Fruit fly (Drosophila melanogaster): ENCODE results near the gene CG12237.

CG12237 gene

dm6 chrX:19651757-19652419 lies 9.2 kb upstream of the CG12237 start, which contains the start of the genes Ranbp21 and Elys (continued):
- TF ChIP-seq Scr (GFP tag; IDR thresholded peaks at IDR 0.05; ENCODE audit: partially characterized antibody) (peak; percentile 50), NFAT (GFP tag; IDR thresholded peaks at IDR 0.05) (0 out of 2 replicates have a peak, but pooled peaks have one; percentile 15), Bgb (GFP tag; IDR thresholded peaks at IDR 0.05; ENCODE audit: partially characterized antibody) (peak; percentile 31; the same call in 1 of the 2 replicates), H15 (GFP tag; IDR thresholded peaks at IDR 0.05) (peak; percentile 46; the same call in 1 of the 3 replicates), MESR4 (GFP tag; optimal IDR thresholded peaks at IDR 0.05) (peak; percentile 34), CG11398 (GFP tag; optimal IDR thresholded peaks at IDR 0.05) (peak; percentile 48), Hmr (GFP tag; optimal IDR thresholded peaks at IDR 0.05) (no peak), CG16813 (GFP tag; IDR thresholded peaks at IDR 0.05; ENCODE audit: partially characterized antibody) (0 out of 3 replicates have a peak, but pooled peaks have one; percentile 56), Pdp1 (GFP tag; optimal IDR thresholded peaks at IDR 0.05) (peak; percentile 44 to 61), stc (GFP tag; IDR thresholded peaks at IDR 0.05) (peak; percentile 47; the same call in 1 of the 2 replicates), Chrac-16 (GFP tag; optimal IDR thresholded peaks at IDR 0.05) (peak; percentile 71), gfzf (GFP tag; optimal IDR thresholded peaks at IDR 0.05) (peak; percentile 28), grn (GFP tag; optimal IDR thresholded peaks at IDR 0.05) (no peak), CG32532 (GFP tag; IDR thresholded peaks at IDR 0.05) (peak; percentile 40; the same call in 1 of the 2 replicates), ranshi (GFP tag; IDR thresholded peaks at IDR 0.05) (peak; percentile 67; the same call in 1 of the 2 replicates), sens-2 (GFP tag; IDR thresholded peaks at IDR 0.05) (no peak), inv (GFP tag; IDR thresholded peaks at IDR 0.05; ENCODE audit: partially characterized antibody) (peak; percentile 45; the same call in 1 of the 2 replicates), Gug (GFP tag; IDR thresholded peaks at IDR 0.05) (peak; percentile 69; the same call in 3 of the 4 replicates), CG11093 (GFP tag; IDR thresholded peaks at IDR 0.05) (peak; percentile 51; the same call in 2 of the 3 replicates), CHES-1-like (GFP tag; optimal IDR thresholded peaks at IDR 0.05) (peak; percentile 82), CG13894 (tag; optimal IDR thresholded peaks at IDR 0.05) (no peak), HmgZ (tag; optimal IDR thresholded peaks at IDR 0.05) (peak; percentile 28), lov (optimal IDR thresholded peaks at IDR 0.05) (no peak), lov (GFP tag; IDR thresholded peaks at IDR 0.05) (no peak), CG8388 (GFP tag; optimal IDR thresholded peaks at IDR 0.05) (peak; percentile 20), abd-A (tag; optimal IDR thresholded peaks at IDR 0.05) (no peak), CG13424 (tag; optimal IDR thresholded peaks at IDR 0.05) (peak; percentile 36), Dref (GFP tag; IDR thresholded peaks at IDR 0.05) (peak; percentile 33), tll (GFP tag; optimal IDR thresholded peaks at IDR 0.05) (no peak), Stat92E (GFP tag; optimal IDR thresholded peaks at IDR 0.05) (no peak), Antp (GFP tag; optimal IDR thresholded peaks at IDR 0.05) (peak; percentile 72), Side (GFP tag; optimal IDR thresholded peaks at IDR 0.05) (peak; percentile 43), cg (GFP tag; optimal IDR thresholded peaks at IDR 0.05) (peak; percentile 69), CG4404 (GFP tag; IDR thresholded peaks at IDR 0.05) (peak; percentile 54; the same call in 1 of the 2 replicates), tx (GFP tag; optimal IDR thresholded peaks at IDR 0.05) (peak; percentile 58), CG12236 (GFP tag; optimal IDR thresholded peaks at IDR 0.05) (no peak), CG3065 (GFP tag; optimal IDR thresholded peaks at IDR 0.05) (no peak), exex (tag; optimal IDR thresholded peaks at IDR 0.05) (no peak), sens (GFP tag) (peak; percentile 94), CG30431 (GFP tag; optimal IDR thresholded peaks at IDR 0.05) (peak; percentile 15), CG15514 (GFP tag; optimal IDR thresholded peaks at IDR 0.05) (peak; percentile 13), lmd (GFP tag; IDR thresholded peaks at IDR 0.05) (peak; percentile 61), lola (GFP tag; optimal IDR thresholded peaks at IDR 0.05) (peak in 1 of 3 experiments; percentile 51), cas (GFP tag; IDR thresholded peaks at IDR 0.05) (no peak), run (tag; optimal IDR thresholded peaks at IDR 0.05) (no peak), CG12391 (tag; optimal IDR thresholded peaks at IDR 0.05) (peak; percentile 50), NK7.1 (GFP tag; optimal IDR thresholded peaks at IDR 0.05) (peak; percentile 36), jumu (GFP tag; optimal IDR thresholded peaks at IDR 0.05) (peak; percentile 78)

All from whole organism, embryonic.